Fruit fly (Drosophila melanogaster) whole organism, prepupa: ENCODE data around the gene Cby.

Experiments
- Blimp-1 ChIP-seq: fragments of 200-800 bp; sonication (Bioruptor generic); optimal IDR thresholded peaks from 3 replicates; lab custom pipeline; 2017; ENCODE audit warnings: missing biosample characterization, missing genetic modification characterization, mild to moderate bottlenecking, moderate library complexity, missing genetic modification reagents
- CG10669 ChIP-seq: fragments of 200-800 bp; sonication (Bioruptor generic); optimal IDR thresholded peaks from 3 replicates; lab custom pipeline; 2018; ENCODE audit warnings: missing biosample characterization, mild to moderate bottlenecking, missing genetic modification characterization, moderate library complexity
- CG11294 ChIP-seq: fragments of 200-800 bp; sonication (Bioruptor generic); IDR thresholded peaks from 2 replicates; pipeline ENCODE4 v1.3.6; 2022; ENCODE audit warnings: missing biosample characterization, missing genetic modification characterization
- CG11762 ChIP-seq: fragments of 200-800 bp; sonication (Bioruptor generic); optimal IDR thresholded peaks from 3 replicates; lab custom pipeline; 2016; ENCODE audit warnings: missing biosample characterization, missing genetic modification characterization; ENCODE audit not compliant: insufficient read depth
- CG11902 ChIP-seq: fragments of 200-800 bp; sonication (Bioruptor generic); optimal IDR thresholded peaks from 3 replicates; lab custom pipeline; 2016; ENCODE audit warnings: missing biosample characterization, missing genetic modification characterization
- CG1621 ChIP-seq: fragments of 200-800 bp; sonication (Bioruptor generic); optimal IDR thresholded peaks from 3 replicates; lab custom pipeline; 2018; ENCODE audit warnings: missing biosample characterization, mild to moderate bottlenecking, missing genetic modification characterization
- CG16779 ChIP-seq: fragments of 200-800 bp; sonication (Bioruptor generic); optimal IDR thresholded peaks from 3 replicates; lab custom pipeline; 2017; ENCODE audit warnings: missing biosample characterization, mild to moderate bottlenecking, missing genetic modification characterization
- CG3032 ChIP-seq: fragments of 200-800 bp; optimal IDR thresholded peaks from 2 replicates; lab custom pipeline; 2019; ENCODE audit warnings: missing biosample characterization, mild to moderate bottlenecking, missing genetic modification characterization, moderate library complexity
- CG31627 ChIP-seq: fragments of 200-800 bp; sonication (Bioruptor generic); optimal IDR thresholded peaks from 3 replicates; lab custom pipeline; 2016; ENCODE audit warnings: missing biosample characterization, missing genetic modification characterization
- CG32006 ChIP-seq: fragments of 200-800 bp; sonication (Bioruptor generic); optimal IDR thresholded peaks from 3 replicates; lab custom pipeline; 2017; ENCODE audit warnings: missing biosample characterization, mild to moderate bottlenecking, missing genetic modification characterization
- CG3919 ChIP-seq: fragments of 200-800 bp; sonication (Bioruptor generic); optimal IDR thresholded peaks from 3 replicates; lab custom pipeline; 2016; ENCODE audit warnings: missing biosample characterization, missing genetic modification characterization
- CG4318 ChIP-seq: fragments of 200-800 bp; sonication (Bioruptor generic); optimal IDR thresholded peaks from 3 replicates; lab custom pipeline; 2017; ENCODE audit warnings: missing biosample characterization, mild to moderate bottlenecking, missing genetic modification characterization
- CG6276 ChIP-seq: fragments of 200-800 bp; sonication (Bioruptor generic); optimal IDR thresholded peaks from 2 replicates; lab custom pipeline; 2017; ENCODE audit warnings: missing biosample characterization, mild to moderate bottlenecking, missing genetic modification characterization
- CG6792 ChIP-seq: fragments of 200-800 bp; sonication (Bioruptor generic); optimal IDR thresholded peaks from 3 replicates; lab custom pipeline; 2016; ENCODE audit warnings: missing biosample characterization, missing genetic modification characterization
- CG6808 ChIP-seq: fragments of 200-800 bp; sonication (Bioruptor generic); optimal IDR thresholded peaks from 3 replicates; lab custom pipeline; 2017; ENCODE audit warnings: missing biosample characterization, missing genetic modification characterization, mild to moderate bottlenecking, moderate library complexity, missing genetic modification reagents
- CG6854 ChIP-seq: fragments of 200-800 bp; sonication (Bioruptor generic); optimal IDR thresholded peaks from 2 replicates; lab custom pipeline; 2017; ENCODE audit warnings: missing biosample characterization, mild to moderate bottlenecking, missing genetic modification characterization
- CG7368 ChIP-seq: fragments of 200-800 bp; sonication (Bioruptor generic); optimal IDR thresholded peaks from 3 replicates; lab custom pipeline; 2016; ENCODE audit warnings: missing biosample characterization, missing genetic modification characterization
- CG8119 ChIP-seq: fragments of 200-800 bp; sonication (Bioruptor generic); IDR thresholded peaks from 3 replicates; pipeline ENCODE4 v1.3.6; 2022; ENCODE audit warnings: missing biosample characterization, missing genetic modification characterization
- CG8319 ChIP-seq: fragments of 200-800 bp; sonication (Bioruptor generic); optimal IDR thresholded peaks from 3 replicates; lab custom pipeline; 2016; ENCODE audit warnings: missing biosample characterization, missing genetic modification characterization
- CG8632 ChIP-seq: fragments of 200-800 bp; sonication (Bioruptor generic); optimal IDR thresholded peaks from 3 replicates; lab custom pipeline; 2016; ENCODE audit warnings: missing biosample characterization, missing genetic modification characterization
- CG9139 ChIP-seq: fragments of 200-800 bp; sonication (Bioruptor generic); optimal IDR thresholded peaks from 3 replicates; lab custom pipeline; 2017; ENCODE audit warnings: missing biosample characterization, mild to moderate bottlenecking, missing genetic modification characterization
- Eip75B ChIP-seq: fragments of 200-800 bp; sonication (Bioruptor generic); optimal IDR thresholded peaks from 3 replicates; lab custom pipeline; 2016; ENCODE audit warnings: missing biosample characterization, missing genetic modification characterization
- Eip93F ChIP-seq: fragments of 200-800 bp; sonication (Bioruptor generic); optimal IDR thresholded peaks from 2 replicates; lab custom pipeline; 2016; ENCODE audit warnings: missing biosample characterization, mild to moderate bottlenecking, missing genetic modification characterization
- Ets21C ChIP-seq: fragments of 200-800 bp; sonication (Bioruptor generic); optimal IDR thresholded peaks from 3 replicates; lab custom pipeline; 2016; ENCODE audit warnings: missing biosample characterization, missing genetic modification characterization
- Gug ChIP-seq: fragments of 200-800 bp; sonication (Bioruptor generic); IDR thresholded peaks from 2 replicates; pipeline ENCODE4 v1.3.6; 2022; ENCODE audit warnings: missing biosample characterization, missing genetic modification characterization
- Lpt ChIP-seq: fragments of 200-800 bp; sonication (Bioruptor generic); optimal IDR thresholded peaks from 3 replicates; lab custom pipeline; 2016; ENCODE audit warnings: missing biosample characterization, missing genetic modification characterization
- Met ChIP-seq: fragments of 200-800 bp; sonication (Bioruptor generic); optimal IDR thresholded peaks from 3 replicates; lab custom pipeline; 2016; ENCODE audit warnings: missing biosample characterization, missing genetic modification characterization
- OdsH ChIP-seq: fragments of 200-800 bp; sonication (Bioruptor generic); optimal IDR thresholded peaks from 3 replicates; lab custom pipeline; 2016; ENCODE audit warnings: missing biosample characterization, missing genetic modification characterization
- Sox102F ChIP-seq: fragments of 200-800 bp; sonication (Bioruptor generic); optimal IDR thresholded peaks from 2 replicates; lab custom pipeline; 2016; ENCODE audit warnings: missing biosample characterization, mild to moderate bottlenecking, missing genetic modification characterization
- Sox15 ChIP-seq: fragments of 200-800 bp; sonication (Bioruptor generic); optimal IDR thresholded peaks from 3 replicates; lab custom pipeline; 2016; ENCODE audit warnings: missing biosample characterization, missing genetic modification characterization
- achi ChIP-seq: fragments of 200-800 bp; sonication (Bioruptor generic); optimal IDR thresholded peaks from 3 replicates; lab custom pipeline; 2016; ENCODE audit warnings: missing biosample characterization, missing genetic modification characterization
- acj6 ChIP-seq: fragments of 200-800 bp; sonication (Bioruptor generic); optimal IDR thresholded peaks from 3 replicates; lab custom pipeline; 2016; ENCODE audit warnings: missing biosample characterization, missing genetic modification characterization
- dac ChIP-seq: fragments of 200-800 bp; sonication (Bioruptor generic); optimal IDR thresholded peaks from 2 replicates; lab custom pipeline; 2017; ENCODE audit warnings: missing biosample characterization, mild to moderate bottlenecking, missing genetic modification characterization
- dsx ChIP-seq: fragments of 200-800 bp; optimal IDR thresholded peaks from 3 replicates; lab custom pipeline; 2019; ENCODE audit warnings: missing biosample characterization, mild to moderate bottlenecking, missing genetic modification characterization, moderate library complexity; ENCODE audit not compliant: poor library complexity, severe bottlenecking
- eg ChIP-seq: fragments of 200-800 bp; sonication (Bioruptor generic); IDR thresholded peaks from 3 replicates; pipeline ENCODE4 v1.3.6; 2022; ENCODE audit warnings: missing biosample characterization, missing genetic modification characterization
- esn ChIP-seq: fragments of 200-800 bp; sonication (Bioruptor generic); optimal IDR thresholded peaks from 2 replicates; lab custom pipeline; 2016; ENCODE audit warnings: missing biosample characterization, mild to moderate bottlenecking, missing genetic modification characterization, moderate library complexity
- fd59A ChIP-seq: fragments of 200-800 bp; sonication (Bioruptor generic); optimal IDR thresholded peaks from 2 replicates; lab custom pipeline; 2017; ENCODE audit warnings: missing biosample characterization, mild to moderate bottlenecking, missing genetic modification characterization, missing genetic modification reagents
- fd85E ChIP-seq: fragments of 200-800 bp; sonication (Bioruptor generic); optimal IDR thresholded peaks from 3 replicates; lab custom pipeline; 2016; ENCODE audit warnings: missing biosample characterization, missing genetic modification characterization
- fkh ChIP-seq: fragments of 200-800 bp; sonication (Bioruptor generic); optimal IDR thresholded peaks from 3 replicates; lab custom pipeline; 2017; ENCODE audit warnings: missing biosample characterization, mild to moderate bottlenecking, missing genetic modification characterization, moderate library complexity
- lz ChIP-seq: fragments of 200-800 bp; sonication (Bioruptor generic); optimal IDR thresholded peaks from 3 replicates; lab custom pipeline; 2016; ENCODE audit warnings: missing biosample characterization, missing genetic modification characterization
- net ChIP-seq: fragments of 200-800 bp; sonication (Bioruptor generic); optimal IDR thresholded peaks from 3 replicates; lab custom pipeline; 2016; ENCODE audit warnings: missing biosample characterization, missing genetic modification characterization
- salr ChIP-seq, 2 experiments: fragments of 200-800 bp; sonication (Bioruptor generic); optimal IDR thresholded peaks; 3 replicates each; lab custom pipeline; 2016 to 2018; ENCODE audit warnings: missing biosample characterization in 2 of 2, missing genetic modification characterization in 2 of 2, mild to moderate bottlenecking in 1 of 2
- spab ChIP-seq: fragments of 200-800 bp; sonication (Bioruptor generic); optimal IDR thresholded peaks from 2 replicates; lab custom pipeline; 2017; ENCODE audit warnings: missing biosample characterization, mild to moderate bottlenecking, missing genetic modification characterization, missing genetic modification reagents
- ss ChIP-seq, 2 experiments: fragments of 200-800 bp; sonication (Bioruptor generic); optimal IDR thresholded peaks; 2 replicates in 1 of 2; 3 replicates in 1 of 2; lab custom pipeline; 2017 to 2018; ENCODE audit warnings: mild to moderate bottlenecking in 2 of 2, missing biosample characterization in 2 of 2, missing genetic modification characterization in 2 of 2, moderate library complexity in 1 of 2

The Cby gene

dm6 chr3R:21857509-21857908 is 10.3 kb upstream of the Cby start (continued):
- 0 out of 3 replicates have a peak, but pooled peaks have one; percentile 22 for TF ChIP-seq CG8119 (GFP tag; lab: Robert Waterston, UW)
- TF ChIP-seq CG7368: no peak
- no peak for TF ChIP-seq Blimp-1 (GFP tag; lab: Kevin White, UChicago)
- TF ChIP-seq CG11762 (GFP tag; lab: Kevin White, UChicago): no peak
- TF ChIP-seq CG31627: peak; percentile 2
- TF ChIP-seq Eip75B (GFP tag; lab: Kevin White, UChicago): no peak
- peak; percentile 3 for TF ChIP-seq lz (GFP tag; lab: Kevin White, UChicago)
- no peak for TF ChIP-seq eg
- TF ChIP-seq Ets21C (GFP tag; lab: Kevin White, UChicago): no peak
- no peak for TF ChIP-seq CG6276 (GFP tag; lab: Kevin White, UChicago)
- peak; percentile 4 for TF ChIP-seq esn (GFP tag; lab: Kevin White, UChicago)
- TF ChIP-seq fd59A: no peak
- TF ChIP-seq OdsH (GFP tag; lab: Kevin White, UChicago): peak; percentile 3
- TF ChIP-seq CG8632 (GFP tag; lab: Kevin White, UChicago): no peak
- TF ChIP-seq dsx: no peak
- no peak for TF ChIP-seq CG10669
- no peak for TF ChIP-seq spab (GFP tag; lab: Kevin White, UChicago)
- no peak for TF ChIP-seq dac (GFP tag; lab: Kevin White, UChicago)

- TF ChIP-seq Eip75B (GFP tag; lab: Kevin White, UChicago): no peak
- TF ChIP-seq net (GFP tag; lab: Kevin White, UChicago): peak; percentile 17
- TF ChIP-seq dsx: no peak
- no peak for TF ChIP-seq OdsH (GFP tag; lab: Kevin White, UChicago)
- TF ChIP-seq CG6854: no peak
- no peak for TF ChIP-seq CG10669
- peak in 1 of 2 experiments; percentile 16 for TF ChIP-seq salr (GFP tag; optimal IDR thresholded peaks at IDR 0.05; lab: Kevin White, UChicago)
- no peak for TF ChIP-seq Eip93F (GFP tag; lab: Kevin White, UChicago)
- no peak for TF ChIP-seq CG8319 (GFP tag; lab: Kevin White, UChicago)
- no peak for TF ChIP-seq CG9139
- peak; percentile 27; the same call in 1 of the 3 replicates for TF ChIP-seq eg
- no peak for TF ChIP-seq fkh
- no peak for TF ChIP-seq CG31627
- no peak for TF ChIP-seq lz (GFP tag; lab: Kevin White, UChicago)
- TF ChIP-seq CG6792 (GFP tag; lab: Kevin White, UChicago): no peak
Measured at dm6 chr3R:21858290-21858875, 9.4 kb upstream of the Cby start.

dm6 chr3R:21859509-21859908 is 8.3 kb upstream of the Cby start:
- TF ChIP-seq ss (GFP tag; optimal IDR thresholded peaks at IDR 0.05; lab: Kevin White, UChicago) (peak; percentile 85 to 88), achi (GFP tag; lab: Kevin White, UChicago) (peak; percentile 92), Met (GFP tag; lab: Kevin White, UChicago) (peak; percentile 97), Sox15 (GFP tag; lab: Kevin White, UChicago) (peak; percentile 87), CG11902 (GFP tag; lab: Kevin White, UChicago) (peak; percentile 83), CG6808 (peak; percentile 71), spab (GFP tag; lab: Kevin White, UChicago) (peak; percentile 82), dsx (peak; percentile 85), CG1621 (tag; lab: Kevin White, UChicago) (peak; percentile 77), CG11294 (peak; percentile 53; the same call in 1 of the 2 replicates), Lpt (GFP tag; lab: Kevin White, UChicago) (peak; percentile 73), Gug (GFP tag; lab: Robert Waterston, UW) (peak; percentile 69), net (GFP tag; lab: Kevin White, UChicago) (peak; percentile 89), lz (GFP tag; lab: Kevin White, UChicago) (peak; percentile 96), esn (GFP tag; lab: Kevin White, UChicago) (peak; percentile 98), CG3032 (tag; lab: Kevin White, UChicago) (peak; percentile 82), CG8319 (GFP tag; lab: Kevin White, UChicago) (peak; percentile 75), Blimp-1 (GFP tag; lab: Kevin White, UChicago) (peak; percentile 80), CG10669 (peak; percentile 75), fd85E (GFP tag; lab: Kevin White, UChicago) (peak; percentile 39), CG8119 (GFP tag; lab: Robert Waterston, UW) (peak; percentile 89), CG11762 (GFP tag; lab: Kevin White, UChicago) (peak; percentile 68), Sox102F (GFP tag; lab: Kevin White, UChicago) (peak; percentile 96), CG32006 (peak; percentile 94), dac (GFP tag; lab: Kevin White, UChicago) (peak; percentile 78), acj6 (GFP tag; lab: Kevin White, UChicago) (peak; percentile 92), CG16779 (tag; lab: Kevin White, UChicago) (peak; percentile 76), CG3919 (GFP tag; lab: Kevin White, UChicago) (peak; percentile 88), fkh (no peak), CG4318 (GFP tag; lab: Kevin White, UChicago) (peak; percentile 86)
